Worm (Caenorhabditis elegans) whole organism, young adult: Measurements from ENCODE around the gene exc-9.
A peak's percentile ranks its signal among the peaks of the same experiment; 100 is the strongest.

Experiments used
- B0019.2 ChIP-seq: fragments of 200-800 bp; sonication (Bioruptor generic); conservative IDR thresholded peaks from 2 replicates; pipeline ENCODE4 v1.3.6; 2022; ENCODE audit warnings: missing genetic modification reagents, missing genetic modification characterization, missing compliant biosample characterization
- D2030.7 ChIP-seq: fragments of 200-800 bp; sonication (Bioruptor generic); IDR thresholded peaks from 2 replicates; pipeline ENCODE4 v1.3.6; 2022; ENCODE audit warnings: missing genetic modification reagents, missing genetic modification characterization, missing compliant biosample characterization
- F10E7.11 ChIP-seq: sonication (generic microtip); optimal IDR thresholded peaks from 2 replicates; lab custom pipeline; 2017; ENCODE audit warnings: mild to moderate bottlenecking, missing genetic modification characterization, moderate library complexity, missing compliant biosample characterization
- F33H1.4 ChIP-seq: fragments of 200-800 bp; sonication (Bioruptor generic); IDR thresholded peaks from 2 replicates; pipeline ENCODE4 v1.3.6; 2022; ENCODE audit warnings: missing genetic modification reagents, missing genetic modification characterization, missing compliant biosample characterization
- F39B2.1 ChIP-seq: fragments of 200-800 bp; sonication (Bioruptor generic); IDR thresholded peaks from 2 replicates; pipeline ENCODE4 v1.3.6; 2022; ENCODE audit warnings: missing genetic modification reagents, missing genetic modification characterization, missing compliant biosample characterization
- F55B11.4 ChIP-seq: sonication (generic microtip); optimal IDR thresholded peaks from 2 replicates; lab custom pipeline; 2016; ENCODE audit warnings: missing compliant biosample characterization, missing genetic modification characterization, borderline replicate concordance; ENCODE audit not compliant: insufficient read depth
- K12H6.12 ChIP-seq: fragments of 200-800 bp; sonication (Bioruptor generic); optimal IDR thresholded peaks from 2 replicates; lab custom pipeline; 2018; ENCODE audit warnings: mild to moderate bottlenecking, missing genetic modification characterization, missing compliant biosample characterization
- T07F8.4 ChIP-seq: sonication (generic microtip); optimal IDR thresholded peaks from 2 replicates; lab custom pipeline; 2016; ENCODE audit warnings: mild to moderate bottlenecking, missing genetic modification characterization, moderate library complexity, missing compliant biosample characterization
- Y53F4B.3 ChIP-seq: fragments of 200-800 bp; sonication (Bioruptor generic); IDR thresholded peaks from 2 replicates; pipeline ENCODE4 v1.3.6; 2022; ENCODE audit warnings: missing genetic modification reagents, missing genetic modification characterization, missing compliant biosample characterization
- Y67H2A.10 ChIP-seq: fragments of 200-800 bp; sonication (Bioruptor generic); conservative IDR thresholded peaks from 2 replicates; pipeline ENCODE4 v1.3.6; 2022; ENCODE audit warnings: missing genetic modification reagents, missing genetic modification characterization, missing compliant biosample characterization
- Y79H2A.3 ChIP-seq: fragments of 200-800 bp; sonication (Bioruptor generic); conservative IDR thresholded peaks from 2 replicates; pipeline ENCODE4 v1.3.6; 2022; ENCODE audit warnings: missing genetic modification reagents, missing genetic modification characterization, missing compliant biosample characterization
- aptf-3 ChIP-seq: fragments of 200-800 bp; sonication (Bioruptor generic); IDR thresholded peaks from 2 replicates; pipeline ENCODE4 v1.3.6; 2022; ENCODE audit warnings: missing genetic modification characterization, missing compliant biosample characterization
- attf-3 ChIP-seq: fragments of 200-800 bp; sonication (Bioruptor generic); conservative IDR thresholded peaks from 2 replicates; pipeline ENCODE4 v1.3.6; 2022; ENCODE audit warnings: missing genetic modification reagents, missing genetic modification characterization, missing compliant biosample characterization
- attf-5 ChIP-seq: fragments of 200-800 bp; sonication (Bioruptor generic); optimal IDR thresholded peaks from 2 replicates; lab custom pipeline; 2018; ENCODE audit warnings: mild to moderate bottlenecking, missing genetic modification characterization, missing compliant biosample characterization
- attf-6 ChIP-seq: fragments of 200-800 bp; sonication (Bioruptor generic); IDR thresholded peaks from 2 replicates; pipeline ENCODE4 v1.3.6; 2022; ENCODE audit warnings: missing genetic modification reagents, missing genetic modification characterization, missing compliant biosample characterization
- bed-2 ChIP-seq: fragments of 200-800 bp; sonication (Bioruptor generic); IDR thresholded peaks from 2 replicates; pipeline ENCODE4 v1.3.6; 2022; ENCODE audit warnings: missing genetic modification reagents, missing genetic modification characterization, missing compliant biosample characterization
- cebp-1 ChIP-seq, 2 experiments: fragments of 200-800 bp in 1 of 2; sonication (Bioruptor generic) in 1 of 2; sonication (generic microtip) in 1 of 2; IDR thresholded peaks in 1 of 2; optimal IDR thresholded peaks in 1 of 2; 2 replicates each; pipeline versions ENCODE4 v1.3.6 to Lab custom; 2017 to 2022; ENCODE audit warnings: missing compliant biosample characterization in 2 of 2, missing genetic modification characterization in 2 of 2, mild to moderate bottlenecking in 1 of 2, missing genetic modification reagents in 1 of 2, moderate library complexity in 1 of 2
- ceh-58 ChIP-seq: fragments of 200-800 bp; sonication (Bioruptor generic); IDR thresholded peaks from 2 replicates; pipeline ENCODE4 v1.3.6; 2022; ENCODE audit warnings: missing genetic modification characterization, missing compliant biosample characterization
- chd-7 ChIP-seq: sonication (generic microtip); optimal IDR thresholded peaks from 2 replicates; lab custom pipeline; 2016; ENCODE audit warnings: mild to moderate bottlenecking, missing genetic modification characterization, moderate library complexity, missing compliant biosample characterization
- die-1 ChIP-seq: sonication (generic microtip); optimal IDR thresholded peaks from 2 replicates; lab custom pipeline; 2016; ENCODE audit warnings: missing genotype, mild to moderate bottlenecking, missing genetic modification characterization, missing compliant biosample characterization
- dox-1 ChIP-seq: fragments of 200-800 bp; sonication (Bioruptor generic); IDR thresholded peaks from 2 replicates; pipeline ENCODE4 v1.3.6; 2022; ENCODE audit warnings: missing genetic modification reagents, missing genetic modification characterization, missing compliant biosample characterization
- dpl-1 ChIP-seq: fragments of 150-350 bp; optimal IDR thresholded peaks from 2 replicates; lab custom pipeline; 2014; ENCODE audit warnings: missing biosample characterization, missing genetic modification reagents, missing genetic modification characterization
- efl-1 ChIP-seq: fragments of 150-350 bp; optimal IDR thresholded peaks from 2 replicates; lab custom pipeline; 2014; ENCODE audit warnings: missing biosample characterization, missing genetic modification reagents, missing genetic modification characterization
- egrh-3 ChIP-seq: fragments of 200-800 bp; sonication (Bioruptor generic); IDR thresholded peaks from 2 replicates; pipeline ENCODE4 v1.3.6; 2022; ENCODE audit warnings: missing genetic modification reagents, missing genetic modification characterization, missing compliant biosample characterization
- gei-17 ChIP-seq: fragments of 200-800 bp; sonication (Bioruptor generic); optimal IDR thresholded peaks from 2 replicates; lab custom pipeline; 2018; ENCODE audit warnings: mild to moderate bottlenecking, missing genetic modification characterization, missing compliant biosample characterization
- hrde-1 ChIP-seq: sonication (generic microtip); optimal IDR thresholded peaks from 2 replicates; lab custom pipeline; 2016; ENCODE audit warnings: missing genetic modification characterization, mild to moderate bottlenecking, missing compliant biosample characterization, moderate library complexity, missing genotype, missing genetic modification reagents, borderline replicate concordance
- hsf-1 ChIP-seq: fragments of 200-800 bp; sonication (Bioruptor generic); IDR thresholded peaks from 2 replicates; pipeline ENCODE4 v1.3.6; 2022; ENCODE audit warnings: missing genetic modification reagents, missing genetic modification characterization, missing compliant biosample characterization
- let-526 ChIP-seq: fragments of 200-800 bp; sonication (Bioruptor generic); IDR thresholded peaks from 2 replicates; pipeline ENCODE4 v1.3.6; 2022; ENCODE audit warnings: missing genetic modification reagents, missing genetic modification characterization, missing compliant biosample characterization
- lin-26 ChIP-seq: fragments of 200-800 bp; sonication (Bioruptor generic); IDR thresholded peaks from 2 replicates; pipeline ENCODE4 v1.3.6; 2022; ENCODE audit warnings: missing genetic modification reagents, missing genetic modification characterization, missing compliant biosample characterization
- lin-35 ChIP-seq, 3 experiments: fragments of 150-350 bp in 2 of 3; sonication (generic microtip) in 1 of 3; optimal IDR thresholded peaks; 2 replicates each; lab custom pipeline; 2014 to 2018; ENCODE audit warnings: missing biosample characterization in 3 of 3, missing genetic modification characterization in 3 of 3, missing genetic modification reagents in 3 of 3
- lir-1 ChIP-seq: fragments of 200-800 bp; sonication (Bioruptor generic); conservative IDR thresholded peaks from 2 replicates; pipeline ENCODE4 v1.3.6; 2022; ENCODE audit warnings: missing genetic modification reagents, missing genetic modification characterization, missing compliant biosample characterization
- mcd-1 ChIP-seq: fragments of 200-800 bp; sonication (Bioruptor generic); IDR thresholded peaks from 2 replicates; pipeline ENCODE4 v1.3.6; 2022; ENCODE audit warnings: missing genetic modification reagents, missing genetic modification characterization, missing compliant biosample characterization
- nfya-2 ChIP-seq: fragments of 200-800 bp; sonication (Bioruptor generic); IDR thresholded peaks from 2 replicates; pipeline ENCODE4 v1.3.6; 2022; ENCODE audit warnings: missing genetic modification reagents, missing genetic modification characterization, missing compliant biosample characterization
- nhr-120 ChIP-seq: fragments of 200-800 bp; sonication (Bioruptor generic); IDR thresholded peaks from 2 replicates; pipeline ENCODE4 v1.3.6; 2022; ENCODE audit warnings: missing genetic modification characterization, missing compliant biosample characterization
- nhr-179 ChIP-seq: sonication (generic microtip); optimal IDR thresholded peaks from 2 replicates; lab custom pipeline; 2016; ENCODE audit warnings: mild to moderate bottlenecking, missing genetic modification characterization, missing compliant biosample characterization
- nhr-80 ChIP-seq: sonication (generic microtip); optimal IDR thresholded peaks from 2 replicates; lab custom pipeline; 2016; ENCODE audit warnings: missing genetic modification characterization, missing compliant biosample characterization
- pbrm-1 ChIP-seq: fragments of 200-800 bp; sonication (Bioruptor generic); IDR thresholded peaks from 2 replicates; pipeline ENCODE4 v1.3.6; 2022; ENCODE audit warnings: missing genetic modification reagents, missing genetic modification characterization, missing compliant biosample characterization
- pha-4 ChIP-seq: fragments of 150-350 bp; sonication (generic microtip); optimal IDR thresholded peaks from 2 replicates; lab custom pipeline; 2014; ENCODE audit warnings: missing biosample characterization, missing genetic modification reagents, missing genetic modification characterization
- rcor-1 ChIP-seq: fragments of 200-800 bp; sonication (Bioruptor generic); IDR thresholded peaks from 2 replicates; pipeline ENCODE4 v1.3.6; 2022; ENCODE audit warnings: missing genetic modification reagents, missing genetic modification characterization, missing compliant biosample characterization
- snpc-4 ChIP-seq, 5 experiments: fragments of 150-350 bp in 1 of 5; sonication (generic microtip) in 4 of 5; optimal IDR thresholded peaks; 2 replicates each; lab custom pipeline; 2014 to 2018; ENCODE audit warnings: missing genetic modification characterization in 5 of 5, missing biosample characterization in 3 of 5, antibody characterized with exemption in 2 of 5, mild to moderate bottlenecking in 2 of 5, missing compliant biosample characterization in 2 of 5, missing genotype in 2 of 5, moderate library complexity in 2 of 5, missing genetic modification reagents in 1 of 5
- zim-3 ChIP-seq: sonication (generic microtip); optimal IDR thresholded peaks from 2 replicates; lab custom pipeline; 2017; ENCODE audit warnings: mild to moderate bottlenecking, missing genetic modification characterization, moderate library complexity, missing compliant biosample characterization
- ztf-18 ChIP-seq: sonication (generic microtip); optimal IDR thresholded peaks from 2 replicates; lab custom pipeline; 2016; ENCODE audit warnings: missing genotype, mild to moderate bottlenecking, missing genetic modification characterization, missing compliant biosample characterization
- ztf-22 ChIP-seq: fragments of 200-800 bp; sonication (Bioruptor generic); optimal IDR thresholded peaks from 2 replicates; lab custom pipeline; 2018; ENCODE audit warnings: mild to moderate bottlenecking, missing genetic modification characterization, moderate library complexity, missing compliant biosample characterization
- ztf-26 ChIP-seq: sonication (generic microtip); optimal IDR thresholded peaks from 2 replicates; lab custom pipeline; 2017; ENCODE audit warnings: missing genetic modification characterization, missing compliant biosample characterization
- ztf-28 ChIP-seq: fragments of 200-800 bp; sonication (Bioruptor generic); IDR thresholded peaks from 2 replicates; pipeline ENCODE4 v1.3.6; 2022; ENCODE audit warnings: missing genetic modification reagents, missing genetic modification characterization, missing compliant biosample characterization
- ztf-6 ChIP-seq: fragments of 200-800 bp; sonication (Bioruptor generic); IDR thresholded peaks from 2 replicates; pipeline ENCODE4 v1.3.6; 2022; ENCODE audit warnings: missing genetic modification reagents, missing genetic modification characterization, missing compliant biosample characterization

The exc-9 gene

ce11 chrIV:7924975-7925828 is 15.6 kb downstream of the exc-9 start (continued):
- TF ChIP-seq nhr-120 (GFP tag; lab: Robert Waterston, UW) (no peak), F55B11.4 (tag; lab: Kevin White, UChicago) (no peak), lin-35 (GFP tag; optimal IDR thresholded peaks at IDR 0.05; lab: Kevin White, UChicago) (no peak), zim-3 (tag; lab: Kevin White, UChicago) (no peak), ztf-26 (tag; lab: Kevin White, UChicago) (no peak), pha-4 (tag; lab: Kevin White, UChicago) (no peak), D2030.7 (GFP tag; lab: Robert Waterston, UW) (peak; percentile 15), attf-3 (GFP tag; lab: Robert Waterston, UW) (no peak), ztf-18 (no peak), attf-6 (peak; percentile 57; the same call in 1 of the 2 replicates), T07F8.4 (tag; lab: Kevin White, UChicago) (no peak), dpl-1 (no peak), snpc-4 (GFP tag; optimal IDR thresholded peaks at IDR 0.05; lab: Kevin White, UChicago) (peak; percentile 40), snpc-4 (tag; optimal IDR thresholded peaks at IDR 0.05; lab: Kevin White, UChicago) (peak in 2 of 4 experiments; percentile 32 to 43), hrde-1 (peak; percentile 79), F39B2.1 (GFP tag; lab: Robert Waterston, UW) (no peak), hsf-1 (GFP tag; lab: Robert Waterston, UW) (peak; percentile 64), ceh-58 (no peak), let-526 (GFP tag; lab: Robert Waterston, UW) (no peak), egrh-3 (GFP tag; lab: Robert Waterston, UW) (no peak), ztf-22 (no peak), F10E7.11 (no peak), K12H6.12 (tag; lab: Kevin White, UChicago) (no peak), attf-5 (GFP tag; lab: Kevin White, UChicago) (no peak), nfya-2 (GFP tag; lab: Robert Waterston, UW) (no peak), ztf-28 (GFP tag; lab: Robert Waterston, UW) (no peak), die-1 (no peak), Y79H2A.3 (no peak), aptf-3 (GFP tag; lab: Robert Waterston, UW) (0 out of 2 replicates have a peak, but pooled peaks have one; percentile 65), Y67H2A.10 (no peak), lin-26 (no peak), nhr-80 (tag; lab: Kevin White, UChicago) (no peak), pbrm-1 (GFP tag; lab: Robert Waterston, UW) (no peak)
- TF ChIP-seq, all 124 proteins: peak for 31

ce11 chrIV:7923982-7924480 is 16.8 kb downstream of the exc-9 start, which contains the start of the genes xpo-3 and C49H3.3:
Gene xpo-3, minus strand, starts transcription at chrIV:7924032.
Gene C49H3.3, plus strand, starts transcription at chrIV:7924350.
- TF ChIP-seq cebp-1 (GFP tag; IDR thresholded peaks at IDR 0.05; lab: Robert Waterston, UW) (no peak), cebp-1 (tag; optimal IDR thresholded peaks at IDR 0.05; lab: Kevin White, UChicago) (peak; percentile 25), ztf-18 (no peak), Y53F4B.3 (GFP tag; lab: Robert Waterston, UW) (no peak), dox-1 (GFP tag; lab: Robert Waterston, UW) (no peak), efl-1 (no peak), F33H1.4 (GFP tag; lab: Robert Waterston, UW) (peak; percentile 74), lin-35 (GFP tag; optimal IDR thresholded peaks at IDR 0.05; lab: Kevin White, UChicago) (no peak), lir-1 (GFP tag; lab: Robert Waterston, UW) (no peak), mcd-1 (GFP tag; lab: Robert Waterston, UW) (no peak), bed-2 (GFP tag; lab: Robert Waterston, UW) (no peak), attf-5 (GFP tag; lab: Kevin White, UChicago) (peak; percentile 56), chd-7 (tag; lab: Kevin White, UChicago) (no peak), B0019.2 (no peak), ztf-6 (GFP tag; lab: Robert Waterston, UW) (no peak), gei-17 (GFP tag; lab: Kevin White, UChicago) (no peak), nhr-179 (tag; lab: Kevin White, UChicago) (no peak), rcor-1 (GFP tag; lab: Robert Waterston, UW) (no peak)
